Worm (Caenorhabditis elegans): Measurements from ENCODE around the gene sur-5.

DNA sequence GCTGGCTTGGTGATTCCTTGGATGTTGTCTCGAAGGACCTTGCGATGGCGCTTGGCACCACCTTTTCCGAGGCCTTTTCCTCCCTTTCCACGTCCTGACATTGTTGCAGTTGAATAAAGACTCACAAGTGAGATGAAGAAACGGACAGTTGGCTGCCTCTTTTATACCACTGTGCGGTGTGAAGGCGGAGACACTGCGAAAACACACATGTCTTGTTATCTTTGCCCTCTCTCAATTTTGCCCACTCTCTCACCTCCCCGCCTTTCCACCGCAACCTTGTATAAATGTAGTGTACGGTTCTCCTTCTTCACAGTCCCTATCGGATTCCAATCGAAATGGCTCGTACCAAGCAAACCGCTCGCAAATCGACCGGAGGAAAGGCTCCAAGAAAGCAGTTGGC lies 4.4 kb upstream of the sur-5 start, which contains the start of the genes his-38 and his-40:
- peak; percentile 67; the same call in 1 of the 2 replicates for TF ChIP-seq flt-1 (GFP tag; IDR thresholded peaks at IDR 0.05)
- TF ChIP-seq med-1 (GFP tag; optimal IDR thresholded peaks at IDR 0.05; ENCODE audit: insufficient read depth): no peak
